Fruit fly (Drosophila melanogaster): ENCODE measurements around the gene CG18754.

CG18754 gene

DNA sequence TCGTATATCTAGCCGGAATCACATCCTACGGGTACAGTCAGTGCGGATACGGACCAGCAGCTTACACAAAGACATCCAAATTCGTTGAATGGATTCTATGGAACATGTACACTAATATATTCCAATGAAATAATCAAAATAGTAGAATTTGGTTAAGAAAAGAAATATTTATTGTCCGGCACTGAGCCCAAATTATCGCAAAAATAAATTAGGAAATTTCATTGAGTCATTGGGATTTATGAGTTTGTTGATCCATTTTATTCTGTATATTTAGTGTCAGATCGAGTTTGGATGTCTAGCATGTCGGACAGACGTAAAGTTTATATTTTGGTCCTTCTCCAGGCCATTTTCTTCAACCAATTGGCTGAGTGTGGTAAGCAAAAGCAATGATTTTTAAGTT lies at the start of gene CG18754:
Gene CG18754, plus strand, starts transcription at position 301 of the 400 bp plus-strand sequence.
- TF ChIP-seq CkIIα-i1 (GFP tag; IDR thresholded peaks at IDR 0.05) (no peak), CG14050 (GFP tag; IDR thresholded peaks at IDR 0.05) (no peak), CG6791 (GFP tag; IDR thresholded peaks at IDR 0.05; ENCODE audit: partially characterized antibody) (no peak), maf-S (GFP tag; optimal IDR thresholded peaks at IDR 0.05) (no peak), CG10267 (tag; optimal IDR thresholded peaks at IDR 0.05) (no peak), Poxn (GFP tag; IDR thresholded peaks at IDR 0.05) (no peak), peb (GFP tag; IDR thresholded peaks at IDR 0.05) (no peak), crp (GFP tag; optimal IDR thresholded peaks at IDR 0.05) (no peak), bab2 (GFP tag; optimal IDR thresholded peaks at IDR 0.05) (no peak)

DNA sequence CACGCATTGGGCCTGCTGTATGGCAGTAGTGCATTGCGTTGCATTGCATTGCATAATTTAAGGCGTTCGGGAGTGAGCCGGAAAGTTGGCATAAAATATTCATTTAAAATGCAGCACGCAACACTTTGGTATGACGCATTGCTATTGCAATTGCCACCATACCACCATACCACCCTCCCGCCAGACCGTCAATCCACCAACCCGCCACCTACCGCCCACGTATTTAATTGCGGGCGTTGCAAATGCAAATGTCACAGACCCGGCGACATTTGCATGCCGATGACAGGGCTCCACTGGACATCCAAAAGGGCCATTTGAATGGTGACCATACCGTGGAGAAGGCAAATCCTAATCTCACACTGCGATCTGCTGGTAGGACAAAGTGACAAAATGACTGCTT lies 49.1 kb upstream of the CG18754 start:
- peak; percentile 20; the same call in 1 of the 2 replicates for TF ChIP-seq vvl (GFP tag; IDR thresholded peaks at IDR 0.05)
- no peak for TF ChIP-seq sqz (GFP tag; optimal IDR thresholded peaks at IDR 0.05)
- no peak for TF ChIP-seq ftz-f1 (GFP tag; optimal IDR thresholded peaks at IDR 0.05)
- TF ChIP-seq CG10431 (GFP tag; optimal IDR thresholded peaks at IDR 0.05), result no peak
- TF ChIP-seq CG8478 (optimal IDR thresholded peaks at IDR 0.05), result no peak
- peak; percentile 45 for TF ChIP-seq CG8281 (tag; optimal IDR thresholded peaks at IDR 0.05)
- no peak for TF ChIP-seq bcd (GFP tag; optimal IDR thresholded peaks at IDR 0.05)
- TF ChIP-seq CG4854 (GFP tag; optimal IDR thresholded peaks at IDR 0.05), result no peak
- TF ChIP-seq hb (GFP tag; IDR thresholded peaks at IDR 0.05; ENCODE audit: partially characterized antibody), result no peak
- no peak for TF ChIP-seq CG15601 (tag; optimal IDR thresholded peaks at IDR 0.05)
- TF ChIP-seq sug (tag; optimal IDR thresholded peaks at IDR 0.05), result no peak
- no peak for TF ChIP-seq peb (GFP tag; IDR thresholded peaks at IDR 0.05)
- TF ChIP-seq dysf (GFP tag; IDR thresholded peaks at IDR 0.05), result 0 out of 3 replicates have a peak, but pooled peaks have one; percentile 32
- 0 out of 3 replicates have a peak, but pooled peaks have one; percentile 25 for TF ChIP-seq HLH4C (GFP tag; IDR thresholded peaks at IDR 0.05; ENCODE audit: partially characterized antibody)
- TF ChIP-seq insv (GFP tag; optimal IDR thresholded peaks at IDR 0.05), result no peak
- no peak for TF ChIP-seq Dref (GFP tag; IDR thresholded peaks at IDR 0.05)
- peak; percentile 72 for TF ChIP-seq CTCF (GFP tag; optimal IDR thresholded peaks at IDR 0.05)
- TF ChIP-seq CkIIα-i1 (GFP tag; IDR thresholded peaks at IDR 0.05), result no peak
- TF ChIP-seq CG10979 (tag; optimal IDR thresholded peaks at IDR 0.05), result peak; percentile 41
- TF ChIP-seq aop (GFP tag; IDR thresholded peaks at IDR 0.05), result no peak
- no peak for TF ChIP-seq run (tag; optimal IDR thresholded peaks at IDR 0.05)
- no peak for TF ChIP-seq CG30403 (GFP tag; optimal IDR thresholded peaks at IDR 0.05)
- no peak for TF ChIP-seq Deaf1 (tag; optimal IDR thresholded peaks at IDR 0.05)
- no peak for TF ChIP-seq CG8944 (GFP tag; optimal IDR thresholded peaks at IDR 0.05)
- no peak for TF ChIP-seq ham (GFP tag; IDR thresholded peaks at IDR 0.05)
- TF ChIP-seq odd (GFP tag; optimal IDR thresholded peaks at IDR 0.05), result no peak
- no peak for TF ChIP-seq CG10321 (GFP tag; IDR thresholded peaks at IDR 0.05)

DNA sequence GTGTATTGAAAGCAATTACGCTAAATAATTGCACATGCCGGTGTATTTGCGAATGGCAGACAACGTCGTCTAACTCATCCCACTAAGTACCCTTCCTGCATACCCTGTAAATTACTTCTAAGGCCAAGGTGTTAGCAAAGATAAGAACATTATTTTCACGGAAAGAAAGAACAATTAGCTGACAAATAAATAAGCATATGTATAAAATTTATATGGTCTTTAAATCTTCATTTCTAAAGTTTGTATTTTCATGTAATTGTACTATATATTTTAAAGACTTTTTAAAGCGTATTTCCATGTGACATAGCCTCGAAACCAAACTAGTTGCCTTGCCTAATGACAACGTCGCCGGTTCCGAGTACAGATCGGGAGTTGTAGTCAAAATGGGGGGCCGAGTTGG lies 46.6 kb upstream of the CG18754 start:
- TF ChIP-seq D19B (GFP tag; optimal IDR thresholded peaks at IDR 0.05) (no peak), CG31224 (GFP tag; IDR thresholded peaks at IDR 0.05) (no peak), Ets65A (GFP tag) (peak; percentile 20)

DNA sequence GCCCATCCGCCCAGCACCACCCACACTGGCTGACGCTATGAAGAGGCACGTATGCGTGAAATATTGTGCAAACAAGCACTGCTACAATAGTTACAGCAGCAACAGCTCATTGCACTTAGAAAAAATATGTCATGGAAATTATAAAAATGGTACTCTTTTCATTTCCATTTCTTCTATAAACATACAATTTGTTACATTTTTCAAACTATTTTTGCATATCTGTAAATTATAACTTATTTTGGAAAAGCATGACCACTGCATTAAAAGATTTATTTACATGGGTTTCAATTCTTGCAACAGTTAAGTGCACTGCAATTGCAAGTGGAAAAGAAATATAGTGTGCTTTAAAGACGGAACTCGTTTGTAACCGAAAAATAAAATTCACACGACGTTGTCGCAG lies 45.5 kb upstream of the CG18754 start:
- TF ChIP-seq CG3065 (GFP tag; optimal IDR thresholded peaks at IDR 0.05) (no peak), dmrt99B (tag; optimal IDR thresholded peaks at IDR 0.05) (peak; percentile 17), Drgx (GFP tag; IDR thresholded peaks at IDR 0.05) (peak; percentile 64), Med (GFP tag) (peak; percentile 34), CG12155 (GFP tag; optimal IDR thresholded peaks at IDR 0.05) (no peak), kni (GFP tag; optimal IDR thresholded peaks at IDR 0.05) (no peak), otp (GFP tag; IDR thresholded peaks at IDR 0.05) (0 out of 3 replicates have a peak, but pooled peaks have one; percentile 13), Sox102F (GFP tag; optimal IDR thresholded peaks at IDR 0.05) (peak; percentile 20), Nf-YC (tag; optimal IDR thresholded peaks at IDR 0.05) (no peak), HLHmδ (GFP tag; optimal IDR thresholded peaks at IDR 0.05) (no peak), Ptx1 (GFP tag; IDR thresholded peaks at IDR 0.05) (0 out of 2 replicates have a peak, but pooled peaks have one; percentile 13), inv (GFP tag; IDR thresholded peaks at IDR 0.05; ENCODE audit: partially characterized antibody) (no peak), Hr51 (GFP tag; optimal IDR thresholded peaks at IDR 0.05) (peak in 1 of 2 experiments; percentile 42)
